Worm (Caenorhabditis elegans) whole organism, L4 larva: ENCODE results near the gene M03B6.1.

Experiments used
- F44E2.7 ChIP-seq: fragments of 200-800 bp; sonication (Bioruptor generic); IDR thresholded peaks from 2 replicates; pipeline ENCODE4 v2.1.2; 2022; ENCODE audit warnings: missing genetic modification characterization, missing compliant biosample characterization
- aly-2 ChIP-seq: sonication (generic microtip); optimal IDR thresholded peaks from 2 replicates; lab custom pipeline; 2018; ENCODE audit warnings: missing biosample characterization, missing genetic modification characterization
- ces-1 ChIP-seq: fragments of 150-350 bp; sonication (generic microtip); optimal IDR thresholded peaks from 4 replicates; lab custom pipeline; 2014; ENCODE audit warnings: missing biosample characterization, missing genetic modification reagents, missing genetic modification characterization
- egl-27 ChIP-seq: sonication (generic microtip); optimal IDR thresholded peaks from 3 replicates; lab custom pipeline; 2017; ENCODE audit warnings: missing biosample characterization, missing genetic modification reagents, missing genetic modification characterization
- hlh-30 ChIP-seq: sonication (generic microtip); optimal IDR thresholded peaks from 2 replicates; lab custom pipeline; 2017; ENCODE audit warnings: antibody characterized with exemption, mild to moderate bottlenecking, missing genetic modification characterization, missing compliant biosample characterization; ENCODE audit not compliant: insufficient read depth
- jun-1 ChIP-seq: fragments of 150-350 bp; optimal IDR thresholded peaks from 2 replicates; lab custom pipeline; 2014; ENCODE audit warnings: missing biosample characterization, missing genetic modification reagents, missing genetic modification characterization
- lsy-2 ChIP-seq, 2 experiments: fragments of 150-350 bp in 1 of 2; sonication (generic microtip) in 1 of 2; optimal IDR thresholded peaks; 2 replicates each; lab custom pipeline; 2014 to 2017; ENCODE audit warnings: missing biosample characterization in 2 of 2, missing genetic modification characterization in 2 of 2
- nhr-25 ChIP-seq: sonication (generic microtip); optimal IDR thresholded peaks from 2 replicates; lab custom pipeline; 2017; ENCODE audit warnings: missing genetic modification characterization, mild to moderate bottlenecking, missing compliant biosample characterization, antibody characterized with exemption, moderate library complexity, borderline replicate concordance; ENCODE audit not compliant: insufficient read depth
- nhr-76 ChIP-seq: fragments of 150-350 bp; optimal IDR thresholded peaks from 2 replicates; lab custom pipeline; 2014; ENCODE audit warnings: missing biosample characterization, missing genetic modification characterization
- nhr-77 ChIP-seq: fragments of 150-350 bp; optimal IDR thresholded peaks from 2 replicates; lab custom pipeline; 2014; ENCODE audit warnings: missing biosample characterization, missing genetic modification characterization

- no peak for TF ChIP-seq nhr-77 (tag; lab: Kevin White, UChicago)
- no peak for TF ChIP-seq lsy-2 (tag; optimal IDR thresholded peaks at IDR 0.05; lab: Kevin White, UChicago)
- no peak for TF ChIP-seq egl-27 (tag; lab: Kevin White, UChicago)
- TF ChIP-seq hlh-30 (tag; lab: Kevin White, UChicago), result no peak
- no peak for TF ChIP-seq ces-1 (GFP tag; lab: Kevin White, UChicago)
- no peak for TF ChIP-seq nhr-25 (tag; lab: Kevin White, UChicago)
- no peak for TF ChIP-seq F44E2.7 (GFP tag; lab: Robert Waterston, UW)
- TF ChIP-seq aly-2 (tag; lab: Kevin White, UChicago), result no peak
- no peak for TF ChIP-seq jun-1 (tag; lab: Kevin White, UChicago)
- no peak for TF ChIP-seq nhr-76 (tag; lab: Kevin White, UChicago)
Measured at ce11 chrX:13864191-13864590, 22.8 kb downstream of the M03B6.1 start, which contains the start of gene M03B6.3.
